Fruit fly (Drosophila melanogaster) whole organism, embryonic: ENCODE data around the gene Tmtc4.

Experiments used
- Atf3 ChIP-seq: fragments of 200-800 bp; sonication (Bioruptor generic); optimal IDR thresholded peaks from 3 replicates; lab custom pipeline; 2016; ENCODE audit warnings: missing biosample characterization, missing genetic modification characterization
- Atf6 ChIP-seq: fragments of 200-800 bp; sonication (Bioruptor generic); IDR thresholded peaks from 2 replicates; pipeline ENCODE4 v1.3.6; 2022; ENCODE audit warnings: missing biosample characterization, missing genetic modification characterization
- CG10147 ChIP-seq: fragments of 200-800 bp; sonication (Bioruptor generic); optimal IDR thresholded peaks from 2 replicates; lab custom pipeline; 2019; ENCODE audit warnings: missing biosample characterization, mild to moderate bottlenecking, missing genetic modification characterization, moderate library complexity
- CG10431 ChIP-seq: fragments of 200-800 bp; sonication (Bioruptor generic); optimal IDR thresholded peaks from 3 replicates; lab custom pipeline; 2018; ENCODE audit warnings: missing biosample characterization, mild to moderate bottlenecking, missing genetic modification characterization
- CG10543 ChIP-seq: fragments of 200-800 bp; sonication (Bioruptor generic); optimal IDR thresholded peaks from 3 replicates; lab custom pipeline; 2017; ENCODE audit warnings: missing biosample characterization, mild to moderate bottlenecking, missing genetic modification characterization, moderate library complexity
- CG11504 ChIP-seq: fragments of 200-800 bp; sonication (Bioruptor generic); optimal IDR thresholded peaks from 3 replicates; lab custom pipeline; 2019; ENCODE audit warnings: missing biosample characterization, mild to moderate bottlenecking, missing genetic modification characterization, moderate library complexity
- CG11560 ChIP-seq: fragments of 200-800 bp; sonication (Bioruptor generic); IDR thresholded peaks from 3 replicates; pipeline ENCODE4 v1.3.6; 2022; ENCODE audit warnings: missing biosample characterization, missing genetic modification characterization
- CG13894 ChIP-seq: fragments of 200-800 bp; sonication (Bioruptor generic); optimal IDR thresholded peaks from 3 replicates; lab custom pipeline; 2018; ENCODE audit warnings: missing biosample characterization, mild to moderate bottlenecking, missing genetic modification characterization, moderate library complexity
- CG14860 ChIP-seq: fragments of 200-800 bp; sonication (Bioruptor generic); IDR thresholded peaks from 3 replicates; pipeline ENCODE4 v1.3.6; 2022; ENCODE audit warnings: missing biosample characterization, missing genetic modification characterization; ENCODE audit not compliant: partially characterized antibody
- CG15269 ChIP-seq: fragments of 200-800 bp; sonication (Bioruptor generic); optimal IDR thresholded peaks from 2 replicates; lab custom pipeline; 2018; ENCODE audit warnings: missing biosample characterization, mild to moderate bottlenecking, missing genetic modification characterization, moderate library complexity
- CG15696 ChIP-seq: fragments of 200-800 bp; sonication (Bioruptor generic); optimal IDR thresholded peaks from 2 replicates; lab custom pipeline; 2019; ENCODE audit warnings: missing biosample characterization, mild to moderate bottlenecking, missing genetic modification characterization, moderate library complexity
- CG16813 ChIP-seq: fragments of 200-800 bp; sonication (Bioruptor generic); IDR thresholded peaks from 3 replicates; pipeline ENCODE4 v1.3.6; 2022; ENCODE audit warnings: missing biosample characterization, missing genetic modification characterization; ENCODE audit not compliant: partially characterized antibody
- CG16815 ChIP-seq: fragments of 200-800 bp; sonication (Bioruptor generic); optimal IDR thresholded peaks from 3 replicates; lab custom pipeline; 2017; ENCODE audit warnings: missing biosample characterization, mild to moderate bottlenecking, missing genetic modification characterization
- CG17328 ChIP-seq: fragments of 200-800 bp; sonication (Bioruptor generic); IDR thresholded peaks from 2 replicates; pipeline ENCODE4 v1.3.6; 2022; ENCODE audit warnings: missing biosample characterization, missing genetic modification characterization
- CG18262 ChIP-seq: fragments of 200-800 bp; optimal IDR thresholded peaks from 3 replicates; lab custom pipeline; 2019; ENCODE audit warnings: missing biosample characterization, mild to moderate bottlenecking, missing genetic modification characterization, moderate library complexity
- CG2712 ChIP-seq: fragments of 200-800 bp; optimal IDR thresholded peaks from 3 replicates; lab custom pipeline; 2019; ENCODE audit warnings: missing biosample characterization, mild to moderate bottlenecking, missing genetic modification characterization, moderate library complexity
- CG31224 ChIP-seq: fragments of 200-800 bp; sonication (Bioruptor generic); IDR thresholded peaks from 2 replicates; pipeline ENCODE4 v1.3.6; 2022; ENCODE audit warnings: missing biosample characterization, missing genetic modification characterization
- CG42726 ChIP-seq: fragments of 200-800 bp; sonication (Bioruptor generic); IDR thresholded peaks from 2 replicates; pipeline ENCODE4 v1.3.6; 2022; ENCODE audit warnings: missing biosample characterization, missing genetic modification characterization; ENCODE audit not compliant: partially characterized antibody
- CG6854 ChIP-seq: fragments of 200-800 bp; sonication (Bioruptor generic); optimal IDR thresholded peaks from 3 replicates; lab custom pipeline; 2017; ENCODE audit warnings: missing biosample characterization, mild to moderate bottlenecking, missing genetic modification characterization
- CG7556 ChIP-seq: fragments of 200-800 bp; sonication (Bioruptor generic); optimal IDR thresholded peaks from 2 replicates; lab custom pipeline; 2017; ENCODE audit warnings: missing biosample characterization, mild to moderate bottlenecking, missing genetic modification characterization
- Dbx ChIP-seq: fragments of 200-800 bp; sonication (Bioruptor generic); IDR thresholded peaks from 3 replicates; pipeline ENCODE4 v1.3.6; 2022; ENCODE audit warnings: missing biosample characterization, missing genetic modification characterization
- Doc2 ChIP-seq: fragments of 200-800 bp; sonication (Bioruptor generic); IDR thresholded peaks from 2 replicates; pipeline ENCODE4 v1.3.6; 2022; ENCODE audit warnings: missing biosample characterization, missing genetic modification characterization
- Drgx ChIP-seq: fragments of 200-800 bp; sonication (Bioruptor generic); IDR thresholded peaks from 2 replicates; pipeline ENCODE4 v1.3.6; 2022; ENCODE audit warnings: missing biosample characterization, missing genetic modification characterization
- Ets97D ChIP-seq: fragments of 200-800 bp; sonication (Bioruptor generic); optimal IDR thresholded peaks from 3 replicates; lab custom pipeline; 2016; ENCODE audit warnings: missing biosample characterization, missing genetic modification characterization
- Gug ChIP-seq: fragments of 200-800 bp; sonication (Bioruptor generic); IDR thresholded peaks from 4 replicates; pipeline ENCODE4 v1.3.6; 2022; ENCODE audit warnings: missing biosample characterization, missing genetic modification characterization
- Hr39 ChIP-seq: fragments of >200 bp; optimal IDR thresholded peaks from 2 replicates; lab custom pipeline; 2017
- Hsf ChIP-seq: fragments of 200-800 bp; sonication (Bioruptor generic); optimal IDR thresholded peaks from 3 replicates; lab custom pipeline; 2016; ENCODE audit warnings: missing biosample characterization, missing genetic modification characterization
- Ravus ChIP-seq: fragments of 200-800 bp; sonication (Bioruptor generic); IDR thresholded peaks from 2 replicates; pipeline ENCODE4 v1.3.6; 2022; ENCODE audit warnings: missing biosample characterization, missing genetic modification characterization
- Scr ChIP-seq: fragments of 200-800 bp; sonication (Bioruptor generic); IDR thresholded peaks from 2 replicates; pipeline ENCODE4 v1.3.6; 2022; ENCODE audit warnings: missing biosample characterization, missing genetic modification characterization; ENCODE audit not compliant: partially characterized antibody
- bbx ChIP-seq: fragments of 200-800 bp; sonication (Bioruptor generic); IDR thresholded peaks from 2 replicates; pipeline ENCODE4 v1.3.6; 2022; ENCODE audit warnings: missing biosample characterization, missing genetic modification characterization; ENCODE audit not compliant: partially characterized antibody
- cas ChIP-seq: fragments of 200-800 bp; sonication (Bioruptor generic); IDR thresholded peaks from 2 replicates; pipeline ENCODE4 v1.3.6; 2022; ENCODE audit warnings: missing biosample characterization, missing genetic modification characterization
- ci ChIP-seq: fragments of 200-800 bp; sonication (Bioruptor generic); IDR thresholded peaks from 3 replicates; pipeline ENCODE4 v1.3.6; 2022; ENCODE audit warnings: missing biosample characterization, missing genetic modification characterization
- dysf ChIP-seq: fragments of 200-800 bp; sonication (Bioruptor generic); IDR thresholded peaks from 3 replicates; pipeline ENCODE4 v1.3.6; 2022; ENCODE audit warnings: missing biosample characterization, missing genetic modification characterization
- esg ChIP-seq: fragments of 200-800 bp; sonication (Bioruptor generic); conservative IDR thresholded peaks from 2 replicates; pipeline ENCODE4 v1.3.6; 2022; ENCODE audit warnings: missing biosample characterization, missing genetic modification characterization
- eyg ChIP-seq: fragments of 200-800 bp; sonication (Bioruptor generic); optimal IDR thresholded peaks from 3 replicates; lab custom pipeline; 2016; ENCODE audit warnings: missing biosample characterization, missing genetic modification characterization
- fd3F ChIP-seq: fragments of 200-800 bp; sonication (Bioruptor generic); optimal IDR thresholded peaks from 2 replicates; lab custom pipeline; 2018; ENCODE audit warnings: missing biosample characterization, mild to moderate bottlenecking, missing genetic modification characterization, moderate library complexity
- ftz-f1 ChIP-seq: fragments of 200-800 bp; sonication (Bioruptor generic); optimal IDR thresholded peaks from 2 replicates; lab custom pipeline; 2016; ENCODE audit warnings: missing biosample characterization, missing genetic modification characterization
- hb ChIP-seq: fragments of 200-800 bp; sonication (Bioruptor generic); IDR thresholded peaks from 3 replicates; pipeline ENCODE4 v1.3.6; 2022; ENCODE audit warnings: missing biosample characterization, missing genetic modification characterization; ENCODE audit not compliant: partially characterized antibody
- insv ChIP-seq, 2 experiments: fragments of 200-800 bp; sonication (Bioruptor generic); optimal IDR thresholded peaks; 3 replicates each; lab custom pipeline; 2016 to 2018; ENCODE audit warnings: missing biosample characterization in 2 of 2, missing genetic modification characterization in 2 of 2
- klu ChIP-seq: fragments of 200-800 bp; sonication (Bioruptor generic); IDR thresholded peaks from 2 replicates; pipeline ENCODE4 v1.3.6; 2022; ENCODE audit warnings: missing biosample characterization, missing genetic modification characterization
- p53 ChIP-seq: fragments of 200-800 bp; sonication (Bioruptor generic); optimal IDR thresholded peaks from 2 replicates; lab custom pipeline; 2016; ENCODE audit warnings: missing biosample characterization, missing genetic modification characterization
- pan ChIP-seq, 4 experiments: fragments of >200 bp in 3 of 4; fragments of 200-800 bp in 1 of 4; sonication (Bioruptor generic) in 1 of 4; optimal IDR thresholded peaks in 3 of 4; IDR thresholded peaks in 1 of 4; 2 replicates each; pipeline versions ENCODE4 v1.3.6 to Lab custom; 2017 to 2022; ENCODE audit warnings: missing biosample characterization in 2 of 4, missing genetic modification characterization in 2 of 4, mixed read lengths in 1 of 4
- sens ChIP-seq: fragments of 200-800 bp; sonication (Bioruptor generic); peaks from one replicate; lab custom pipeline; 2016; ENCODE audit warnings: missing biosample characterization, missing genetic modification characterization
- slp2 ChIP-seq: fragments of 200-800 bp; sonication (Bioruptor generic); optimal IDR thresholded peaks from 2 replicates; lab custom pipeline; 2016; ENCODE audit warnings: missing biosample characterization, missing genetic modification characterization
- vvl ChIP-seq: fragments of 200-800 bp; sonication (Bioruptor generic); IDR thresholded peaks from 2 replicates; pipeline ENCODE4 v1.3.6; 2022; ENCODE audit warnings: missing biosample characterization, missing genetic modification characterization

The Tmtc4 gene

DNA sequence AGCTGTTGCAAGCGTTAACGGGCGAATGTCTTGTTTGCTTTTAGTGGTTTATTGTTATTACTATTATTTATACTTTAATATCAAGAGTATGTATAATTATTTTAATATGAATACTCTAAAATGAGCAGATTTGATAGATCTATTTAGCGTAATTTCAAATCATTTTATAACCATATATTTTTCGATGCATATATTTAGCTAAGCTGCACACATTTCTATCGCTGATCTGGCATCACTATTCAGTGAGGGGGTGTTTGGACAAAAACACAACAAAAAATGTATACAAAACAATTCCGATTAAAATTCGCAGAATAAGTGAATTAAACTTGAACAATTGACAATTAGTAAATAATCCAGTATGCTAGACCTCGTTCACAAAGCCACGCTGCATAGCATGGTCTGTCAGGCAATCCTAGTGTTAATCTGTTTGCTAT, at the start of gene Tmtc4, which contains the start of gene Trs33 (continued):
- TF ChIP-seq CG10431 (GFP tag; lab: Kevin White, UChicago) (peak; percentile 3), CG16815 (GFP tag; lab: Kevin White, UChicago) (no peak), ci (GFP tag; lab: Robert Waterston, UW) (no peak), Doc2 (no peak), insv (GFP tag; optimal IDR thresholded peaks at IDR 0.05; lab: Kevin White, UChicago) (peak in 1 of 2 experiments; percentile 2), Atf6 (GFP tag; lab: Robert Waterston, UW) (no peak), CG14860 (GFP tag; lab: Robert Waterston, UW) (no peak), CG15696 (tag; lab: Kevin White, UChicago) (peak; percentile 47), pan (optimal IDR thresholded peaks at IDR 0.05; lab: Kevin White, UChicago) (no peak), pan (GFP tag; optimal IDR thresholded peaks at IDR 0.05 in 1 of 2, IDR thresholded peaks at IDR 0.05 in 1 of 2) (no peak), CG15269 (tag; lab: Kevin White, UChicago) (peak; percentile 59), CG10147 (GFP tag; lab: Kevin White, UChicago) (peak; percentile 31), Gug (GFP tag; lab: Robert Waterston, UW) (no peak), eyg (GFP tag; lab: Kevin White, UChicago) (no peak), Ravus (GFP tag; lab: Robert Waterston, UW) (no peak), CG18262 (tag; lab: Kevin White, UChicago) (peak; percentile 50), CG11504 (tag; lab: Kevin White, UChicago) (no peak), hb (GFP tag; lab: Robert Waterston, UW) (no peak), CG7556 (GFP tag; lab: Kevin White, UChicago) (peak; percentile 34)

DNA sequence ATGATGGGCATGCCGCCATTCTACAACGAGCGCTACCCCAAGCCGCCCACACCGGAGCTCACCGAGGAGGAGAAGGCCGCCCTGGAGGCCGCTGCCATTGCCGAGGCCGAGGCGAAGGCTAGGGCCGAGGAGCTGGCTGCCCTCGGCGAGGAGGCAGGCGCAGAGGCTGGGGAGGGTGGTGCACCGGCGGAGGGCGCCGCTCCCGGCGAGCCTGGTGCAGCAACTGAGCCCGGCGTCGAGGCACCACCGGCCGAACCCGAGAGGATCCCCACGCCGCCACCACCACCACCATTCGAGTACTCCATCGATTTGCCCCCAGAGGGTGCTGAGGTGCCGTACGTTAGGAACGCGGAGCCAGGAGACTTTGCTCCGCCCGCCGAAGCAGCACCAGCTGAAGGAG, 45.8 kb upstream of the Tmtc4 start:
- peak; percentile 23; the same call in 1 of the 2 replicates for TF ChIP-seq CG42726 (GFP tag; lab: Robert Waterston, UW)
- peak; percentile 6 for TF ChIP-seq CG10543 (GFP tag; lab: Kevin White, UChicago)
- peak; percentile 22 for TF ChIP-seq sens
- TF ChIP-seq dysf (GFP tag; lab: Robert Waterston, UW), result 0 out of 3 replicates have a peak, but pooled peaks have one; percentile 9
- TF ChIP-seq ftz-f1, result peak; percentile 56
- no peak for TF ChIP-seq CG31224 (GFP tag; lab: Robert Waterston, UW)
- TF ChIP-seq klu, result no peak
- TF ChIP-seq CG17328 (GFP tag; lab: Robert Waterston, UW), result peak; percentile 37; the same call in 1 of the 2 replicates
- 0 out of 3 replicates have a peak, but pooled peaks have one; percentile 35 for TF ChIP-seq CG11560 (tag; lab: Robert Waterston, UW)
- TF ChIP-seq CG2712 (tag; lab: Kevin White, UChicago), result no peak
- no peak for TF ChIP-seq esg (GFP tag; lab: Robert Waterston, UW)
- TF ChIP-seq Atf3, result no peak
- 0 out of 2 replicates have a peak, but pooled peaks have one; percentile 6 for TF ChIP-seq bbx
- TF ChIP-seq Scr, result no peak
- no peak for TF ChIP-seq Drgx (GFP tag; lab: Robert Waterston, UW)
- 0 out of 3 replicates have a peak, but pooled peaks have one; percentile 6 for TF ChIP-seq Dbx
- no peak for TF ChIP-seq CG6854 (GFP tag; lab: Kevin White, UChicago)
- no peak for TF ChIP-seq Hsf (GFP tag; lab: Kevin White, UChicago)
- TF ChIP-seq CG13894 (tag; lab: Kevin White, UChicago), result no peak
- no peak for TF ChIP-seq fd3F (GFP tag; lab: Kevin White, UChicago)
- TF ChIP-seq Ets97D, result no peak
- TF ChIP-seq p53 (GFP tag; lab: Kevin White, UChicago), result no peak
- TF ChIP-seq Hr39, result peak; percentile 16
- TF ChIP-seq CG16813 (GFP tag; lab: Robert Waterston, UW), result 0 out of 3 replicates have a peak, but pooled peaks have one; percentile 24
- TF ChIP-seq vvl (GFP tag; lab: Robert Waterston, UW), result 0 out of 2 replicates have a peak, but pooled peaks have one; percentile 12
- no peak for TF ChIP-seq cas
- TF ChIP-seq slp2 (GFP tag; lab: Kevin White, UChicago), result no peak
